Fruit fly (Drosophila melanogaster) whole organism, embryonic: ENCODE measurements around the gene Trs20.

ENCODE experiments used
- Blimp-1 ChIP-seq: fragments of 200-800 bp; sonication (Bioruptor generic); optimal IDR thresholded peaks from 3 replicates; lab custom pipeline; 2018; ENCODE audit warnings: missing biosample characterization, missing genetic modification characterization, mild to moderate bottlenecking, moderate library complexity, missing genetic modification reagents
- CG10274 ChIP-seq: fragments of 200-800 bp; sonication (Bioruptor generic); optimal IDR thresholded peaks from 3 replicates; lab custom pipeline; 2017; ENCODE audit warnings: missing biosample characterization, mild to moderate bottlenecking, missing genetic modification characterization
- CG10431 ChIP-seq: fragments of 200-800 bp; sonication (Bioruptor generic); optimal IDR thresholded peaks from 3 replicates; lab custom pipeline; 2018; ENCODE audit warnings: missing biosample characterization, mild to moderate bottlenecking, missing genetic modification characterization
- CG10543 ChIP-seq: fragments of 200-800 bp; sonication (Bioruptor generic); optimal IDR thresholded peaks from 3 replicates; lab custom pipeline; 2017; ENCODE audit warnings: missing biosample characterization, mild to moderate bottlenecking, missing genetic modification characterization, moderate library complexity
- CG10654 ChIP-seq: fragments of 200-800 bp; sonication (Bioruptor generic); optimal IDR thresholded peaks from 2 replicates; lab custom pipeline; 2016; ENCODE audit warnings: missing biosample characterization, missing genetic modification characterization
- CG12071 ChIP-seq: fragments of 200-800 bp; sonication (Bioruptor generic); optimal IDR thresholded peaks from 3 replicates; lab custom pipeline; 2018; ENCODE audit warnings: missing biosample characterization, mild to moderate bottlenecking, missing genetic modification characterization
- CG12104 ChIP-seq: fragments of 200-800 bp; sonication (Bioruptor generic); optimal IDR thresholded peaks from 3 replicates; lab custom pipeline; 2016; ENCODE audit warnings: missing biosample characterization, missing genetic modification characterization
- CG12659 ChIP-seq: fragments of 200-800 bp; sonication (Bioruptor generic); optimal IDR thresholded peaks from 3 replicates; lab custom pipeline; 2017; ENCODE audit warnings: mild to moderate bottlenecking, missing biosample characterization, missing genetic modification reagents, missing genetic modification characterization
- CG13894 ChIP-seq: fragments of 200-800 bp; sonication (Bioruptor generic); optimal IDR thresholded peaks from 3 replicates; lab custom pipeline; 2018; ENCODE audit warnings: missing biosample characterization, mild to moderate bottlenecking, missing genetic modification characterization, moderate library complexity
- CG14441 ChIP-seq: fragments of 200-800 bp; sonication (Bioruptor generic); IDR thresholded peaks from 2 replicates; pipeline ENCODE4 v1.3.6; 2022; ENCODE audit warnings: missing biosample characterization, missing genetic modification characterization
- CG2889 ChIP-seq: fragments of 200-800 bp; sonication (Bioruptor generic); IDR thresholded peaks from 3 replicates; pipeline ENCODE4 v1.3.6; 2022; ENCODE audit warnings: missing biosample characterization, missing genetic modification characterization
- CG31388 ChIP-seq: fragments of 200-800 bp; sonication (Bioruptor generic); optimal IDR thresholded peaks from 2 replicates; lab custom pipeline; 2016; ENCODE audit warnings: missing biosample characterization, missing genetic modification characterization
- CG31441 ChIP-seq: fragments of 200-800 bp; sonication (Bioruptor generic); IDR thresholded peaks from 2 replicates; pipeline ENCODE4 v1.3.6; 2022; ENCODE audit warnings: missing biosample characterization, missing genetic modification characterization
- CG3995 ChIP-seq: fragments of 200-800 bp; sonication (Bioruptor generic); optimal IDR thresholded peaks from 3 replicates; lab custom pipeline; 2016; ENCODE audit warnings: missing biosample characterization, missing genetic modification characterization
- CG4360 ChIP-seq: fragments of 200-800 bp; sonication (Bioruptor generic); IDR thresholded peaks from 2 replicates; pipeline ENCODE4 v1.3.6; 2022; ENCODE audit warnings: missing biosample characterization, missing genetic modification characterization
- CG8944 ChIP-seq: fragments of 200-800 bp; sonication (Bioruptor generic); optimal IDR thresholded peaks from 3 replicates; lab custom pipeline; 2016; ENCODE audit warnings: missing biosample characterization, missing genetic modification characterization
- CHES-1-like ChIP-seq: fragments of 200-800 bp; sonication (Bioruptor generic); optimal IDR thresholded peaks from 2 replicates; lab custom pipeline; 2016; ENCODE audit warnings: missing biosample characterization, missing genetic modification characterization
- CkIIα-i1 ChIP-seq: fragments of 200-800 bp; sonication (Bioruptor generic); IDR thresholded peaks from 2 replicates; pipeline ENCODE4 v1.3.6; 2022; ENCODE audit warnings: missing biosample characterization, missing genetic modification characterization
- Dip3 ChIP-seq: fragments of 200-800 bp; sonication (Bioruptor generic); optimal IDR thresholded peaks from 3 replicates; lab custom pipeline; 2016; ENCODE audit warnings: missing biosample characterization, missing genetic modification characterization
- Gsc ChIP-seq: fragments of 200-800 bp; sonication (Bioruptor generic); IDR thresholded peaks from 2 replicates; pipeline ENCODE4 v1.3.6; 2022; ENCODE audit warnings: missing biosample characterization, missing genetic modification characterization
- Gug ChIP-seq: fragments of 200-800 bp; sonication (Bioruptor generic); IDR thresholded peaks from 4 replicates; pipeline ENCODE4 v1.3.6; 2022; ENCODE audit warnings: missing biosample characterization, missing genetic modification characterization
- Hmx ChIP-seq: fragments of 200-800 bp; sonication (Bioruptor generic); optimal IDR thresholded peaks from 2 replicates; lab custom pipeline; 2016; ENCODE audit warnings: missing biosample characterization, missing genetic modification characterization
- Med ChIP-seq: fragments of 200-800 bp; sonication (Bioruptor generic); peaks from one replicate; lab custom pipeline; 2016; ENCODE audit warnings: missing biosample characterization, missing genetic modification characterization, mild to moderate bottlenecking, inconsistent platforms, moderate library complexity
- NC2β ChIP-seq: fragments of 200-800 bp; sonication (Bioruptor generic); optimal IDR thresholded peaks from 2 replicates; lab custom pipeline; 2016; ENCODE audit warnings: missing biosample characterization, missing genetic modification characterization
- Spps ChIP-seq: fragments of 200-800 bp; sonication (Bioruptor generic); optimal IDR thresholded peaks from 2 replicates; lab custom pipeline; 2018; ENCODE audit warnings: missing biosample characterization, mild to moderate bottlenecking, missing genetic modification characterization
- TFAM ChIP-seq: fragments of 200-800 bp; sonication (Bioruptor generic); optimal IDR thresholded peaks from 2 replicates; lab custom pipeline; 2017; ENCODE audit warnings: missing biosample characterization, missing genetic modification characterization, inconsistent platforms
- Taf1 ChIP-seq: fragments of 200-800 bp; sonication (Bioruptor generic); IDR thresholded peaks from 2 replicates; pipeline ENCODE4 v1.3.6; 2022; ENCODE audit warnings: missing biosample characterization, missing genetic modification characterization
- cg ChIP-seq: fragments of 200-800 bp; sonication (Bioruptor generic); optimal IDR thresholded peaks from 3 replicates; lab custom pipeline; 2019; ENCODE audit warnings: missing biosample characterization, mild to moderate bottlenecking, missing genetic modification characterization, moderate library complexity
- chinmo ChIP-seq: fragments of 200-800 bp; sonication (Bioruptor generic); IDR thresholded peaks from 4 replicates; pipeline ENCODE4 v1.3.6; 2022; ENCODE audit warnings: missing biosample characterization, missing genetic modification characterization; ENCODE audit not compliant: partially characterized antibody
- ci ChIP-seq: fragments of 200-800 bp; sonication (Bioruptor generic); IDR thresholded peaks from 3 replicates; pipeline ENCODE4 v1.3.6; 2022; ENCODE audit warnings: missing biosample characterization, missing genetic modification characterization
- croc ChIP-seq: fragments of 200-800 bp; sonication (Bioruptor generic); conservative IDR thresholded peaks from 3 replicates; pipeline ENCODE4 v1.3.6; 2022; ENCODE audit warnings: missing biosample characterization, missing genetic modification characterization
- cwo ChIP-seq: fragments of 200-800 bp; sonication (Bioruptor generic); optimal IDR thresholded peaks from 3 replicates; lab custom pipeline; 2017; ENCODE audit warnings: missing biosample characterization, missing genetic modification characterization, mild to moderate bottlenecking, moderate library complexity, missing genetic modification reagents
- da ChIP-seq: fragments of 200-800 bp; sonication (Bioruptor generic); optimal IDR thresholded peaks from 2 replicates; lab custom pipeline; 2016; ENCODE audit warnings: missing biosample characterization, missing genetic modification characterization
- dmrt11E ChIP-seq: fragments of 200-800 bp; sonication (Bioruptor generic); optimal IDR thresholded peaks from 3 replicates; lab custom pipeline; 2018; ENCODE audit warnings: missing biosample characterization, mild to moderate bottlenecking, missing genetic modification characterization, moderate library complexity
- dmrt99B ChIP-seq: fragments of 200-800 bp; sonication (Bioruptor generic); optimal IDR thresholded peaks from 2 replicates; lab custom pipeline; 2018; ENCODE audit warnings: missing biosample characterization, mild to moderate bottlenecking, missing genetic modification characterization, moderate library complexity
- dysf ChIP-seq: fragments of 200-800 bp; sonication (Bioruptor generic); IDR thresholded peaks from 3 replicates; pipeline ENCODE4 v1.3.6; 2022; ENCODE audit warnings: missing biosample characterization, missing genetic modification characterization
- fru ChIP-seq: fragments of >200 bp; optimal IDR thresholded peaks from 2 replicates; lab custom pipeline; 2017
- gce ChIP-seq: fragments of 200-800 bp; sonication (Bioruptor generic); IDR thresholded peaks from 3 replicates; pipeline ENCODE4 v1.3.6; 2022; ENCODE audit warnings: missing biosample characterization, missing genetic modification characterization
- grn ChIP-seq: fragments of 200-800 bp; sonication (Bioruptor generic); optimal IDR thresholded peaks from 3 replicates; lab custom pipeline; 2017; ENCODE audit warnings: missing biosample characterization, missing genetic modification characterization
- klu ChIP-seq: fragments of 200-800 bp; sonication (Bioruptor generic); IDR thresholded peaks from 2 replicates; pipeline ENCODE4 v1.3.6; 2022; ENCODE audit warnings: missing biosample characterization, missing genetic modification characterization
- mirr ChIP-seq: fragments of 200-800 bp; sonication (Bioruptor generic); optimal IDR thresholded peaks from 3 replicates; lab custom pipeline; 2018; ENCODE audit warnings: missing biosample characterization, mild to moderate bottlenecking, missing genetic modification characterization
- otp ChIP-seq: fragments of 200-800 bp; sonication (Bioruptor generic); IDR thresholded peaks from 3 replicates; pipeline ENCODE4, ENCODE4 v1.3.6; 2022; ENCODE audit warnings: missing biosample characterization, missing genetic modification characterization
- sd ChIP-seq: fragments of 200-800 bp; sonication (Bioruptor generic); optimal IDR thresholded peaks from 3 replicates; lab custom pipeline; 2018; ENCODE audit warnings: missing biosample characterization, mild to moderate bottlenecking, missing genetic modification characterization, moderate library complexity
- sob ChIP-seq: fragments of 200-800 bp; sonication (Bioruptor generic); IDR thresholded peaks from 2 replicates; pipeline ENCODE4 v1.3.6; 2022; ENCODE audit warnings: missing biosample characterization, missing genetic modification characterization
- sug ChIP-seq: fragments of 200-800 bp; optimal IDR thresholded peaks from 2 replicates; lab custom pipeline; 2019; ENCODE audit warnings: missing biosample characterization, mild to moderate bottlenecking, missing genetic modification characterization, moderate library complexity
- trem ChIP-seq: fragments of 200-800 bp; optimal IDR thresholded peaks from 3 replicates; lab custom pipeline; 2019; ENCODE audit warnings: missing biosample characterization, mild to moderate bottlenecking, missing genetic modification characterization, moderate library complexity
- usp ChIP-seq: fragments of >200 bp; optimal IDR thresholded peaks from 2 replicates; lab custom pipeline; 2017; ENCODE audit warnings: missing biosample characterization, missing genetic modification characterization
- vnd ChIP-seq: fragments of 200-800 bp; sonication (Bioruptor generic); IDR thresholded peaks from 3 replicates; pipeline ENCODE4 v1.3.6; 2022; ENCODE audit warnings: missing biosample characterization, missing genetic modification characterization; ENCODE audit not compliant: partially characterized antibody
- z ChIP-seq: fragments of 200-800 bp; sonication (Bioruptor generic); IDR thresholded peaks from 3 replicates; pipeline ENCODE4 v1.3.6; 2022; ENCODE audit warnings: missing biosample characterization, missing genetic modification characterization
- zen ChIP-seq: fragments of 200-800 bp; sonication (Bioruptor generic); optimal IDR thresholded peaks from 3 replicates; lab custom pipeline; 2018; ENCODE audit warnings: missing biosample characterization, mild to moderate bottlenecking, missing genetic modification characterization, moderate library complexity

Gene Trs20

dm6 chr3L:16150850-16151515, 19.6 kb upstream of the Trs20 start (continued):
- TF ChIP-seq CG14441 (GFP tag; lab: Robert Waterston, UW): no peak
- TF ChIP-seq dysf (GFP tag; lab: Robert Waterston, UW): no peak

- TF ChIP-seq grn (GFP tag; lab: Kevin White, UChicago) (peak; percentile 46), klu (GFP tag; lab: Robert Waterston, UW) (no peak), CG31441 (GFP tag; lab: Robert Waterston, UW) (no peak), CG4360 (GFP tag; lab: Robert Waterston, UW) (no peak), CHES-1-like (no peak), croc (GFP tag; lab: Robert Waterston, UW) (no peak), Gsc (GFP tag; lab: Robert Waterston, UW) (no peak), CG12659 (GFP tag; lab: Kevin White, UChicago) (no peak), sug (tag; lab: Kevin White, UChicago) (peak; percentile 27), ci (GFP tag; lab: Robert Waterston, UW) (0 out of 3 replicates have a peak, but pooled peaks have one; percentile 14), cwo (GFP tag; lab: Kevin White, UChicago) (no peak), chinmo (peak; percentile 91; the same call in 3 of the 4 replicates), CG12104 (GFP tag; lab: Kevin White, UChicago) (no peak), CG10274 (GFP tag; lab: Kevin White, UChicago) (no peak), otp (no peak), sob (GFP tag; lab: Robert Waterston, UW) (no peak), zen (tag; lab: Kevin White, UChicago) (no peak), Gug (no peak), NC2β (no peak), Blimp-1 (no peak), CG10431 (GFP tag; lab: Kevin White, UChicago) (no peak), sd (peak; percentile 81), Hmx (GFP tag; lab: Kevin White, UChicago) (no peak), dmrt11E (tag; lab: Kevin White, UChicago) (no peak), Dip3 (GFP tag; lab: Kevin White, UChicago) (no peak), da (GFP tag; lab: Kevin White, UChicago) (no peak), CG31388 (GFP tag; lab: Kevin White, UChicago) (no peak), vnd (GFP tag; lab: Robert Waterston, UW) (no peak), CG3995 (GFP tag; lab: Kevin White, UChicago) (no peak), TFAM (no peak), z (GFP tag; lab: Robert Waterston, UW) (no peak), fru (lab: Kevin White, UChicago) (no peak), CG12071 (GFP tag; lab: Kevin White, UChicago) (peak; percentile 29), CkIIα-i1 (GFP tag; lab: Robert Waterston, UW) (no peak), CG2889 (GFP tag; lab: Robert Waterston, UW) (no peak), dmrt99B (no peak), CG10654 (GFP tag; lab: Kevin White, UChicago) (no peak), usp (GFP tag; lab: Kevin White, UChicago) (no peak), cg (peak; percentile 46), mirr (GFP tag; lab: Kevin White, UChicago) (peak; percentile 97), CG13894 (peak; percentile 90), gce (GFP tag; lab: Robert Waterston, UW) (no peak), CG8944 (GFP tag; lab: Kevin White, UChicago) (no peak), Med (peak; percentile 79), trem (tag; lab: Kevin White, UChicago) (no peak), CG10543 (peak; percentile 65), Spps (tag; lab: Kevin White, UChicago) (no peak), Taf1 (GFP tag; lab: Robert Waterston, UW) (no peak)
Measured at dm6 chr3L:16150161-16150538, 18.7 kb upstream of the Trs20 start.
